Fruit fly (Drosophila melanogaster) whole organism, embryonic: Measurements from ENCODE around the gene abo.
A peak's percentile ranks its signal among the peaks of the same experiment; 100 is the strongest.

ENCODE experiments used
- Antp ChIP-seq: fragments of 200-800 bp; sonication (Bioruptor generic); optimal IDR thresholded peaks from 3 replicates; lab custom pipeline; 2016; ENCODE audit warnings: missing biosample characterization, missing genetic modification characterization
- Asciz ChIP-seq: fragments of 200-800 bp; sonication (Bioruptor generic); optimal IDR thresholded peaks from 2 replicates; lab custom pipeline; 2017; ENCODE audit warnings: missing biosample characterization, mild to moderate bottlenecking, missing genetic modification characterization, missing genetic modification reagents
- Atf-2 ChIP-seq: fragments of 200-800 bp; sonication (Bioruptor generic); optimal IDR thresholded peaks from 2 replicates; lab custom pipeline; 2016; ENCODE audit warnings: missing biosample characterization, missing genetic modification characterization
- B-H1 ChIP-seq: fragments of 200-800 bp; sonication (Bioruptor generic); IDR thresholded peaks from 3 replicates; pipeline ENCODE4 v1.3.6; 2022; ENCODE audit warnings: missing biosample characterization, missing genetic modification characterization
- Bgb ChIP-seq: fragments of 200-800 bp; sonication (Bioruptor generic); IDR thresholded peaks from 2 replicates; pipeline ENCODE4 v1.3.6; 2022; ENCODE audit warnings: missing biosample characterization, missing genetic modification characterization; ENCODE audit not compliant: partially characterized antibody
- CG10321 ChIP-seq: fragments of 200-800 bp; sonication (Bioruptor generic); IDR thresholded peaks from 2 replicates; pipeline ENCODE4 v1.3.6; 2022; ENCODE audit warnings: missing biosample characterization, missing genetic modification characterization
- CG11398 ChIP-seq: fragments of 200-800 bp; sonication (Bioruptor generic); optimal IDR thresholded peaks from 2 replicates; lab custom pipeline; 2016; ENCODE audit warnings: missing biosample characterization, missing genetic modification characterization
- CG12219 ChIP-seq: fragments of 200-800 bp; sonication (Bioruptor generic); optimal IDR thresholded peaks from 3 replicates; lab custom pipeline; 2018; ENCODE audit warnings: missing biosample characterization, mild to moderate bottlenecking, missing genetic modification characterization
- CG18011 ChIP-seq: fragments of 200-800 bp; sonication (Bioruptor generic); optimal IDR thresholded peaks from 2 replicates; lab custom pipeline; 2017; ENCODE audit warnings: missing biosample characterization, missing genetic modification characterization, mild to moderate bottlenecking, moderate library complexity, missing genotype
- CG18262 ChIP-seq: fragments of 200-800 bp; optimal IDR thresholded peaks from 3 replicates; lab custom pipeline; 2019; ENCODE audit warnings: missing biosample characterization, mild to moderate bottlenecking, missing genetic modification characterization, moderate library complexity
- CG2116 ChIP-seq: fragments of 200-800 bp; sonication (Bioruptor generic); optimal IDR thresholded peaks from 3 replicates; lab custom pipeline; 2018; ENCODE audit warnings: missing biosample characterization, mild to moderate bottlenecking, missing genetic modification characterization
- CG2129 ChIP-seq: fragments of 200-800 bp; sonication (Bioruptor generic); IDR thresholded peaks from 2 replicates; pipeline ENCODE4 v1.3.6; 2022; ENCODE audit warnings: missing biosample characterization, missing genetic modification characterization; ENCODE audit not compliant: partially characterized antibody
- CG2889 ChIP-seq: fragments of 200-800 bp; sonication (Bioruptor generic); IDR thresholded peaks from 3 replicates; pipeline ENCODE4 v1.3.6; 2022; ENCODE audit warnings: missing biosample characterization, missing genetic modification characterization
- CG30020 ChIP-seq: fragments of 200-800 bp; optimal IDR thresholded peaks from 2 replicates; lab custom pipeline; 2019; ENCODE audit warnings: missing biosample characterization, mild to moderate bottlenecking, missing genetic modification characterization, moderate library complexity
- CG31224 ChIP-seq: fragments of 200-800 bp; sonication (Bioruptor generic); IDR thresholded peaks from 2 replicates; pipeline ENCODE4 v1.3.6; 2022; ENCODE audit warnings: missing biosample characterization, missing genetic modification characterization
- CG33213 ChIP-seq: fragments of 200-800 bp; sonication (Bioruptor generic); optimal IDR thresholded peaks from 3 replicates; lab custom pipeline; 2016; ENCODE audit warnings: missing biosample characterization, missing genetic modification characterization
- CG34224 ChIP-seq: fragments of 200-800 bp; sonication (Bioruptor generic); IDR thresholded peaks from 3 replicates; pipeline ENCODE4 v1.3.6; 2022; ENCODE audit warnings: missing biosample characterization, missing genetic modification characterization; ENCODE audit not compliant: partially characterized antibody
- CG4282 ChIP-seq: fragments of 200-800 bp; sonication (Bioruptor generic); optimal IDR thresholded peaks from 2 replicates; lab custom pipeline; 2016; ENCODE audit warnings: missing biosample characterization, missing genetic modification characterization
- CG43689 ChIP-seq: fragments of 200-800 bp; sonication (Bioruptor generic); IDR thresholded peaks from 2 replicates; pipeline ENCODE4 v1.3.6; 2022; ENCODE audit warnings: missing biosample characterization, missing genetic modification characterization
- CG6254 ChIP-seq: fragments of 200-800 bp; sonication (Bioruptor generic); optimal IDR thresholded peaks from 3 replicates; lab custom pipeline; 2017; ENCODE audit warnings: mild to moderate bottlenecking, missing biosample characterization, missing genetic modification reagents, missing genetic modification characterization
- CG6272 ChIP-seq: fragments of 200-800 bp; sonication (Bioruptor generic); IDR thresholded peaks from 2 replicates; pipeline ENCODE4 v1.3.6; 2022; ENCODE audit warnings: missing biosample characterization, missing genetic modification characterization
- CG7745 ChIP-seq: fragments of 200-800 bp; sonication (Bioruptor generic); optimal IDR thresholded peaks from 2 replicates; lab custom pipeline; 2018; ENCODE audit warnings: missing biosample characterization, mild to moderate bottlenecking, missing genetic modification characterization, moderate library complexity
- CG9797 ChIP-seq: fragments of 200-800 bp; sonication (Bioruptor generic); optimal IDR thresholded peaks from 3 replicates; lab custom pipeline; 2018; ENCODE audit warnings: missing biosample characterization, mild to moderate bottlenecking, missing genetic modification characterization
- Dad ChIP-seq: fragments of 200-800 bp; sonication (Bioruptor generic); optimal IDR thresholded peaks from 3 replicates; lab custom pipeline; 2016; ENCODE audit warnings: missing biosample characterization, missing genetic modification characterization
- Dip2 ChIP-seq: fragments of 200-800 bp; sonication (Bioruptor generic); IDR thresholded peaks from 2 replicates; pipeline ENCODE4 v1.3.6; 2022; ENCODE audit warnings: missing biosample characterization, missing genetic modification characterization
- GATAe ChIP-seq: fragments of 200-800 bp; sonication (Bioruptor generic); conservative IDR thresholded peaks from 2 replicates; pipeline ENCODE4 v1.3.6; 2022; ENCODE audit warnings: missing biosample characterization, missing genetic modification characterization
- Hand ChIP-seq: fragments of 200-800 bp; sonication (Bioruptor generic); optimal IDR thresholded peaks from 2 replicates; lab custom pipeline; 2017; ENCODE audit warnings: mild to moderate bottlenecking, missing biosample characterization, missing genetic modification reagents, missing genetic modification characterization
- HmgD ChIP-seq: fragments of 200-800 bp; sonication (Bioruptor generic); optimal IDR thresholded peaks from 3 replicates; lab custom pipeline; 2016; ENCODE audit warnings: missing biosample characterization, missing genetic modification characterization
- Kr ChIP-seq: fragments of 200-800 bp; sonication (Bioruptor generic); optimal IDR thresholded peaks from 2 replicates; lab custom pipeline; 2017; ENCODE audit warnings: missing biosample characterization, mild to moderate bottlenecking, missing genetic modification characterization
- Lim3 ChIP-seq: fragments of 200-800 bp; sonication (Bioruptor generic); IDR thresholded peaks from 2 replicates; pipeline ENCODE4 v1.3.6; 2022; ENCODE audit warnings: missing biosample characterization, missing genetic modification characterization
- Taf1 ChIP-seq: fragments of 200-800 bp; sonication (Bioruptor generic); IDR thresholded peaks from 2 replicates; pipeline ENCODE4 v1.3.6; 2022; ENCODE audit warnings: missing biosample characterization, missing genetic modification characterization
- abd-A ChIP-seq: fragments of 200-800 bp; sonication (Bioruptor generic); optimal IDR thresholded peaks from 3 replicates; lab custom pipeline; 2019; ENCODE audit warnings: missing biosample characterization, mild to moderate bottlenecking, missing genetic modification characterization, moderate library complexity
- br ChIP-seq: fragments of >200 bp; optimal IDR thresholded peaks from 2 replicates; lab custom pipeline; 2017
- eve ChIP-seq, 2 experiments: fragments of >200 bp; optimal IDR thresholded peaks; 2 replicates each; lab custom pipeline; 2017; ENCODE audit warnings: missing biosample characterization in 2 of 2, missing genetic modification characterization in 2 of 2
- exex ChIP-seq: fragments of 200-800 bp; sonication (Bioruptor generic); optimal IDR thresholded peaks from 4 replicates; lab custom pipeline; 2018; ENCODE audit warnings: missing biosample characterization, mild to moderate bottlenecking, missing genetic modification characterization, moderate library complexity
- gro ChIP-seq: fragments of 200-800 bp; sonication (Bioruptor generic); optimal IDR thresholded peaks from 2 replicates; lab custom pipeline; 2016; ENCODE audit warnings: missing biosample characterization, missing genetic modification characterization
- kah ChIP-seq: fragments of 200-800 bp; sonication (Bioruptor generic); optimal IDR thresholded peaks from 2 replicates; lab custom pipeline; 2018; ENCODE audit warnings: missing biosample characterization, mild to moderate bottlenecking, missing genetic modification characterization
- kni ChIP-seq: fragments of 200-800 bp; sonication (Bioruptor generic); optimal IDR thresholded peaks from 3 replicates; lab custom pipeline; 2017; ENCODE audit warnings: mild to moderate bottlenecking, missing biosample characterization, missing genetic modification reagents, missing genetic modification characterization
- knrl ChIP-seq: fragments of 200-800 bp; sonication (Bioruptor generic); IDR thresholded peaks from 3 replicates; pipeline ENCODE4 v1.3.6; 2022; ENCODE audit warnings: missing biosample characterization, missing genetic modification characterization; ENCODE audit not compliant: partially characterized antibody
- lab ChIP-seq: fragments of 200-800 bp; sonication (Bioruptor generic); optimal IDR thresholded peaks from 3 replicates; lab custom pipeline; 2017; ENCODE audit warnings: missing biosample characterization, missing genetic modification characterization, mild to moderate bottlenecking, moderate library complexity, missing genetic modification reagents
- lola ChIP-seq, 3 experiments: fragments of >200 bp in 2 of 3; fragments of 200-800 bp in 1 of 3; sonication (Bioruptor generic) in 1 of 3; optimal IDR thresholded peaks; 2 replicates each; lab custom pipeline; 2017 to 2019; ENCODE audit warnings: missing biosample characterization in 3 of 3, missing genetic modification characterization in 3 of 3, mild to moderate bottlenecking in 1 of 3, moderate library complexity in 1 of 3
- p53 ChIP-seq: fragments of 200-800 bp; sonication (Bioruptor generic); optimal IDR thresholded peaks from 2 replicates; lab custom pipeline; 2016; ENCODE audit warnings: missing biosample characterization, missing genetic modification characterization
- pfk ChIP-seq: fragments of 200-800 bp; sonication (Bioruptor generic); optimal IDR thresholded peaks from 2 replicates; lab custom pipeline; 2018; ENCODE audit warnings: missing biosample characterization, mild to moderate bottlenecking, missing genetic modification characterization, moderate library complexity
- pho ChIP-seq: fragments of 200-800 bp; sonication (Bioruptor generic); optimal IDR thresholded peaks from 2 replicates; lab custom pipeline; 2016; ENCODE audit warnings: missing biosample characterization, missing genetic modification characterization
- pzg ChIP-seq: fragments of 200-800 bp; sonication (Bioruptor generic); optimal IDR thresholded peaks from 3 replicates; lab custom pipeline; 2018; ENCODE audit warnings: missing biosample characterization, mild to moderate bottlenecking, missing genetic modification characterization, moderate library complexity
- rib ChIP-seq: fragments of 200-800 bp; sonication (Bioruptor generic); IDR thresholded peaks from 2 replicates; pipeline ENCODE4 v1.3.6; 2022; ENCODE audit warnings: missing biosample characterization, missing genetic modification characterization
- run ChIP-seq: fragments of 200-800 bp; sonication (Bioruptor generic); optimal IDR thresholded peaks from 3 replicates; lab custom pipeline; 2018; ENCODE audit warnings: missing biosample characterization, mild to moderate bottlenecking, missing genetic modification characterization
- slou ChIP-seq: fragments of 200-800 bp; sonication (Bioruptor generic); optimal IDR thresholded peaks from 3 replicates; lab custom pipeline; 2016; ENCODE audit warnings: missing biosample characterization, missing genetic modification characterization
- slp2 ChIP-seq: fragments of 200-800 bp; sonication (Bioruptor generic); optimal IDR thresholded peaks from 2 replicates; lab custom pipeline; 2016; ENCODE audit warnings: missing biosample characterization, missing genetic modification characterization
- stc ChIP-seq: fragments of 200-800 bp; sonication (Bioruptor generic); IDR thresholded peaks from 2 replicates; pipeline ENCODE4 v1.3.6; 2022; ENCODE audit warnings: missing biosample characterization, missing genetic modification characterization
- tin ChIP-seq: fragments of 200-800 bp; sonication (Bioruptor generic); optimal IDR thresholded peaks from 3 replicates; lab custom pipeline; 2016; ENCODE audit warnings: missing biosample characterization, missing genetic modification characterization
- tio ChIP-seq: fragments of 200-800 bp; sonication (Bioruptor generic); optimal IDR thresholded peaks from 2 replicates; lab custom pipeline; 2017; ENCODE audit warnings: missing biosample characterization, missing genetic modification characterization, inconsistent platforms

Gene abo

DNA sequence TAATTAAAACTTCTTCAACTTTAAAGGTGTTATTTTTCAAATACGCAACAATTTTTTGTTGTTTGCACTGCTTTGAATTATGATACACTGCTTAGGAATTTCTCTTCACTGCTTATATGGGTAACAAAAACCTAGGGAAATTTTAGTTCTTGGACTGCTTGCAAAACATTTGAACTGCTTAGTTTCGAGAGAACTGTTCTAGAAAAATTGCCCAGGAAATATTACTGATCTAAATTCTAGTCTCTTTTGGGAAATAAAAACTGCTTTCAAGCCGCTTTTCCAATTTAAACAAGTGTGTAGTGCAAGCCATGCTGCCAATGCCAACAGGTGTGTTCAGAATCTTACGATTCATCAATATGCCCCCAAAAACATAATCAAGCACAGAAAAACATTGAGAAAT is 10.6 kb downstream of the abo start (continued):
- TF ChIP-seq B-H1 (GFP tag; lab: Robert Waterston, UW) (no peak), CG2129 (GFP tag; lab: Robert Waterston, UW) (no peak), br (lab: Kevin White, UChicago) (no peak), slp2 (GFP tag; lab: Kevin White, UChicago) (no peak), CG10321 (no peak), Lim3 (GFP tag; lab: Robert Waterston, UW) (no peak), CG43689 (no peak), gro (no peak), GATAe (no peak), lola (GFP tag; optimal IDR thresholded peaks at IDR 0.05; lab: Kevin White, UChicago) (peak in 1 of 3 experiments; percentile 21), CG6272 (GFP tag; lab: Robert Waterston, UW) (no peak), p53 (GFP tag; lab: Kevin White, UChicago) (no peak), Atf-2 (GFP tag; lab: Kevin White, UChicago) (no peak), pho (GFP tag; lab: Kevin White, UChicago) (no peak), Asciz (GFP tag; lab: Kevin White, UChicago) (peak; percentile 27), CG2889 (GFP tag; lab: Robert Waterston, UW) (no peak), pfk (GFP tag; lab: Kevin White, UChicago) (peak; percentile 40), CG11398 (GFP tag; lab: Kevin White, UChicago) (no peak), tio (no peak), Kr (GFP tag; lab: Kevin White, UChicago) (no peak), abd-A (tag; lab: Kevin White, UChicago) (no peak), CG31224 (GFP tag; lab: Robert Waterston, UW) (no peak), rib (GFP tag; lab: Robert Waterston, UW) (no peak), kah (GFP tag; lab: Kevin White, UChicago) (peak; percentile 74), Taf1 (GFP tag; lab: Robert Waterston, UW) (no peak), eve (GFP tag; optimal IDR thresholded peaks at IDR 0.05; lab: Kevin White, UChicago) (no peak), CG6254 (GFP tag; lab: Kevin White, UChicago) (no peak), CG33213 (GFP tag; lab: Kevin White, UChicago) (peak; percentile 38), exex (tag; lab: Kevin White, UChicago) (no peak), Hand (no peak), CG18011 (no peak), CG2116 (GFP tag; lab: Kevin White, UChicago) (no peak), CG30020 (tag; lab: Kevin White, UChicago) (no peak), tin (GFP tag; lab: Kevin White, UChicago) (no peak), CG34224 (GFP tag; lab: Robert Waterston, UW) (no peak), CG7745 (tag; lab: Kevin White, UChicago) (no peak), CG9797 (GFP tag; lab: Kevin White, UChicago) (no peak), CG12219 (no peak), stc (GFP tag; lab: Robert Waterston, UW) (no peak), CG4282 (GFP tag; lab: Kevin White, UChicago) (no peak), lab (GFP tag; lab: Kevin White, UChicago) (no peak), run (tag; lab: Kevin White, UChicago) (no peak), HmgD (peak; percentile 52), Dad (no peak), kni (GFP tag; lab: Kevin White, UChicago) (peak; percentile 8), pzg (peak; percentile 9), knrl (GFP tag; lab: Robert Waterston, UW) (peak; percentile 64; the same call in 1 of the 3 replicates), CG18262 (tag; lab: Kevin White, UChicago) (no peak), Bgb (GFP tag; lab: Robert Waterston, UW) (no peak), slou (GFP tag; lab: Kevin White, UChicago) (no peak), Dip2 (GFP tag; lab: Robert Waterston, UW) (no peak), Antp (no peak)
